Worm (Caenorhabditis elegans): ENCODE results near the gene ift-81.
A peak's percentile ranks its signal among the peaks of the same experiment; 100 is the strongest.

Gene ift-81

DNA sequence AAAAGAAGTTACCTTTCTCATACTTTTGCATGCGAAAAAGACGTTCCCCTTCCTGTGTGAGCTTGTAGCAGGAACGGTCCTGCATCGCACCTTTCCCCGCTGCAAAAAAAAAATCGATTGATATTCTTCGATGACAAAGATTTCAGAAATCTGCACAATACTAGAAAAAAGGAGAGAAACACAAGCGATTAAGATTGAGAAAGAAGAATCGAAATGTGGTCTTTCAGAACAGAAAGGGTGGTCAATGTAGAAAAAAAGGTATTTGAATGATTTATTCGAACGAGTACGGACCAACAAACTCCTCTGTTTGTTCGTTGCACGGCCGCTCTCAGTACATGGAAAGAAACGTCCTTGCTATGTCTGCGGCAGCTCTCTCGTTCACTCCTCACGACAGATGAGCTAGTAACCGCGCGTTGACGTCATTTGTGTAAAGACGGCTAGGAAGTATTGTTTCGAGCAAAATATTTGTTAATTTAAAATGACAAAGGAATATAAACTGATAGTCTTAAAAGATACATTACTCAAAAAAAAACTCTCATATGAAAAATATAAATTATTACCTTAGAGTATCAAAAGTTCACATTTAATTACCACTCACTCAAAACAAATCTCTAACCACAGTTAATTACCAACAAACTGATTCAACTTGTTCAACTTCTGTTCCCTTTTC is at the start of gene ift-81:
ift-81 (plus strand) TSS at position 620 of the 670 bp plus-strand sequence.
- TF ChIP-seq ceh-79 (tag; optimal IDR thresholded peaks at IDR 0.05) (no peak), F10E7.11 (tag; optimal IDR thresholded peaks at IDR 0.05) (no peak), nfya-2 (GFP tag; IDR thresholded peaks at IDR 0.05) (no peak), Y53F4B.3 (GFP tag; IDR thresholded peaks at IDR 0.05) (no peak), lin-40 (tag; optimal IDR thresholded peaks at IDR 0.05) (peak; percentile 32), lin-35 (GFP tag; optimal IDR thresholded peaks at IDR 0.05) (no peak), rcor-1 (GFP tag; IDR thresholded peaks at IDR 0.05) (no peak), attf-5 (GFP tag; optimal IDR thresholded peaks at IDR 0.05) (no peak), Y67H2A.10 (GFP tag; conservative IDR thresholded peaks at IDR 0.05) (no peak), nhr-120 (GFP tag; IDR thresholded peaks at IDR 0.05) (no peak), hmg-1.2 (GFP tag; IDR thresholded peaks at IDR 0.05) (no peak), ztf-18 (tag; optimal IDR thresholded peaks at IDR 0.05) (peak; percentile 82), K12H6.12 (tag; optimal IDR thresholded peaks at IDR 0.05) (peak; percentile 10), Y53G8AR.9 (GFP tag; conservative IDR thresholded peaks at IDR 0.05) (no peak), somi-1 (GFP tag; optimal IDR thresholded peaks at IDR 0.05) (no peak)

DNA sequence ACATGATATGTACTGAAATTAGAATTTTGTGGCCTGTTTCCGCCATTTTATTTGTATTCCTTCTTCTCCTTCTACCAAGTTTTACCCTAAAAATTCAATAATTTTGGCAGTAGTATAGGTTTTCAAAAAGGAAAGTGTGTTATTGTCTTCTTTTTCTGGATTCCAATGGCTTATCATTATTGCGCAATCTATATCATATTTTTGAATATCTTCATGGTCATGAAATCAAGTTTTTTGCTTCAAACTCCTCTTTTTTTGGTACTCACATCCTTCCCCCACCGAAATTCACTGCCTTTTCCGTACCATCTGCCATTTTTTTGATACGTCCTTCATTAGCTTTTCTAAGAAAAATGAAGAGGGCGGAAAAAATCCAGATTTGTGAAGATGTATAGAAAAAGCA is 49.6 kb upstream of the ift-81 start:
- TF ChIP-seq repo-1 (tag; optimal IDR thresholded peaks at IDR 0.05) (no peak), tlf-1 (GFP tag; optimal IDR thresholded peaks at IDR 0.05) (no peak), dpff-1 (tag; optimal IDR thresholded peaks at IDR 0.05) (no peak), aptf-2 (GFP tag; conservative IDR thresholded peaks at IDR 0.05) (no peak), aptf-3 (GFP tag; IDR thresholded peaks at IDR 0.05) (no peak), hmg-1.2 (GFP tag; IDR thresholded peaks at IDR 0.05) (no peak), Y67H2A.10 (GFP tag; conservative IDR thresholded peaks at IDR 0.05) (no peak), B0019.2 (GFP tag; conservative IDR thresholded peaks at IDR 0.05) (no peak), madf-6 (GFP tag; IDR thresholded peaks at IDR 0.05) (no peak), chd-7 (tag; optimal IDR thresholded peaks at IDR 0.05) (no peak), pha-4 (tag; optimal IDR thresholded peaks at IDR 0.05) (no peak), B0035.1 (tag; optimal IDR thresholded peaks at IDR 0.05) (no peak), ztf-18 (tag; optimal IDR thresholded peaks at IDR 0.05) (no peak), rcor-1 (GFP tag; IDR thresholded peaks at IDR 0.05) (no peak), cebp-2 (GFP tag; IDR thresholded peaks at IDR 0.05) (no peak), nfya-1 (tag; optimal IDR thresholded peaks at IDR 0.05; ENCODE audit: borderline replicate concordance, insufficient read depth) (no peak), ceh-91 (GFP tag; IDR thresholded peaks at IDR 0.05) (no peak), zfh-2 (GFP tag; conservative IDR thresholded peaks at IDR 0.05) (no peak), lin-54 (GFP tag; optimal IDR thresholded peaks at IDR 0.05) (no peak)

DNA sequence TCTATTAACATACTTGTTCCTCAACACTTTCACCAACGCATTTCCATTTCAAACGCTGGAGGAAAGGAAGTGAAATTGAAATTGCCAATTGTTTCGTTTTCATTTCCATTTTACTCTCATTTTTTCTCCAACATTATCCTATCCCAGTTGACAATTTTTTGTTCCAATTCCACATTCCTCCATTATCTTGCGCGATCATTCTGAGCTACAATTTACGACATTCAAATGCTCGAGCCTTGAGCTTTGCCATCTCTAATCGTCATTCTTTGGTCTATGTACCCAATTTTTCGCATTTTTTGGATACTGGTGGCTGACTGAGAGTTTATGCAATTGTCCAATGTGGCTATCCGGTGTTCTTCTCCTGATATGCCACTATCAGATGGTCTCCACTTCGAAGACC is 48.8 kb upstream of the ift-81 start, which contains the start of gene Y34B4A.10:
Y34B4A.10 (plus strand) TSS at position 301 of the 400 bp plus-strand sequence.
- TF ChIP-seq ceh-40 (GFP tag; IDR thresholded peaks at IDR 0.05): no peak
- no peak for TF ChIP-seq nhr-90 (tag; optimal IDR thresholded peaks at IDR 0.05)
- TF ChIP-seq madf-3 (GFP tag; IDR thresholded peaks at IDR 0.05): no peak
- TF ChIP-seq mel-28 (tag; optimal IDR thresholded peaks at IDR 0.05; ENCODE audit: borderline replicate concordance): no peak
- TF ChIP-seq mes-4 (tag; optimal IDR thresholded peaks at IDR 0.05): no peak
- TF ChIP-seq bed-1 (GFP tag; IDR thresholded peaks at IDR 0.05): no peak
- no peak for TF ChIP-seq nfya-2 (GFP tag; IDR thresholded peaks at IDR 0.05)
- TF ChIP-seq xnd-1 (tag; optimal IDR thresholded peaks at IDR 0.05): no peak
- TF ChIP-seq fkh-3 (tag; optimal IDR thresholded peaks at IDR 0.05): no peak
- TF ChIP-seq unc-130 (GFP tag; optimal IDR thresholded peaks at IDR 0.05): no peak
- TF ChIP-seq cebp-2 (GFP tag; IDR thresholded peaks at IDR 0.05): no peak
- no peak for TF ChIP-seq nfya-1 (tag; optimal IDR thresholded peaks at IDR 0.05; ENCODE audit: borderline replicate concordance, insufficient read depth)
- no peak for TF ChIP-seq aptf-3 (GFP tag; IDR thresholded peaks at IDR 0.05)
- no peak for TF ChIP-seq zim-3 (tag; optimal IDR thresholded peaks at IDR 0.05)
- no peak for TF ChIP-seq F33H1.4 (GFP tag; IDR thresholded peaks at IDR 0.05)
- no peak for TF ChIP-seq sea-2 (GFP tag; IDR thresholded peaks at IDR 0.05)
- TF ChIP-seq madf-6 (GFP tag; IDR thresholded peaks at IDR 0.05): no peak
